Worm (Caenorhabditis elegans): ENCODE data around the gene C33F10.14.
"Not testable (repeated sequence)": the region's sequence is repeated elsewhere in the genome, so short reads cannot be mapped to it uniquely, and the experiment has no call there.

- TF ChIP-seq ztf-23 (GFP tag; IDR thresholded peaks at IDR 0.05); cog-1 (tag; optimal IDR thresholded peaks at IDR 0.05); tab-1 (GFP tag; IDR thresholded peaks at IDR 0.05); ref-1 (GFP tag; conservative IDR thresholded peaks at IDR 0.05): not testable (repeated sequence)
Observed at ce11 chrII:4842143-4842658, 45.0 kb downstream of the C33F10.14 start, which contains the start of the genes T23B7.2 and nspd-4.
